Worm (Caenorhabditis elegans): ENCODE measurements around the gene miro-1.

DNA sequence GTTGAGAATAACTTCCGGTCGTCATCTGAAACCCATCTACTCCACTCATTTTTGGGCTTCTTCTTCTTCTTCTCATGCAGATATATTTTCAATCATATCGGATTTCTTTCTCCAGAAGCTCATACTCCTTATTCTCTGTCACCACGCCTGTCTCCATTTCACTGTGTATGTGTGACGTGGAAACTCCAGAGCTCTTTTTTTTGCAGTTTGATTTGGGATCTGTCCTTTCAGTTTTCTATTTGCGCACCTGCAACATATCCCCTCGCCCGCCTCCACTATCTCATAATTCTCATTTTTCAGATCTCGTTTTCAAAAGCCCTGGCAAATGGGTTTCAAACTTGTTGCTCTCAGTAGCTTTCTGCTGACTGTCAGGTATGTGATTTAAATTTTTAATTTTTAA lies 36.9 kb downstream of the miro-1 start, which contains the start of gene kin-36:
- TF ChIP-seq ztf-23 (GFP tag; IDR thresholded peaks at IDR 0.05) (no peak), flt-1 (GFP tag; IDR thresholded peaks at IDR 0.05) (no peak), ztf-29 (GFP tag; IDR thresholded peaks at IDR 0.05) (no peak), T22C8.4 (GFP tag; IDR thresholded peaks at IDR 0.05) (no peak), med-1 (GFP tag; optimal IDR thresholded peaks at IDR 0.05; ENCODE audit: insufficient read depth) (no peak), klf-2 (GFP tag; conservative IDR thresholded peaks at IDR 0.05) (no peak), tab-1 (GFP tag; IDR thresholded peaks at IDR 0.05) (no peak), ref-1 (GFP tag; conservative IDR thresholded peaks at IDR 0.05) (no peak)
